Worm (Caenorhabditis elegans) whole organism, mixed stage, embryonic: ENCODE measurements around the gene C16C8.10.

Source experiments
- nhr-237 ChIP-seq: fragments of 150-350 bp; optimal IDR thresholded peaks from 2 replicates; lab custom pipeline; 2014; ENCODE audit warnings: missing biosample characterization, missing genetic modification characterization
- pha-4 ChIP-seq: fragments of 150-350 bp; optimal IDR thresholded peaks from 2 replicates; lab custom pipeline; 2018; ENCODE audit warnings: missing biosample characterization, missing genetic modification reagents, missing genetic modification characterization

DNA sequence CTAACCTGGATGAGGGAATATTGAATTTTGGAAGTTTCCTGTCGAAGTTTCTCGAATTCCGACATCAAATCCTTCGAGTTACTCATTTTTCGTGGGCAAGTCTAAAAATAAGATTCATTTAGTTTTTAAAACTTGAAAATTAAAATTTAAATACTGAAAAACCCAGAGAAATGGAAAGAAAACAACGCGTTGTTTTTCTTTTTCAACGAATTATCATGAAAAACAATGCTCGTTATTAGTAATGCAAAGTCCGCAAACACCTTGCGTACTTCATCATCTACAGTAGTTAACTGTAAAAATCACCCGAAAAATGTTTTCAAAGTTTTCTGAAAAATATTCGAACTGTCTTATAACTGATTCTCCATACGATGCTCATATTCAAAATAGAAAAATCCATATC lies 20.2 kb downstream of the C16C8.10 start, which contains the start of gene C16C8.4:
- TF ChIP-seq nhr-237 (tag; lab: Kevin White, UChicago) (no peak), pha-4 (tag; lab: Kevin White, UChicago) (no peak)
